Fruit fly (Drosophila melanogaster): ENCODE data around the gene CG17734.

The CG17734 gene

DNA sequence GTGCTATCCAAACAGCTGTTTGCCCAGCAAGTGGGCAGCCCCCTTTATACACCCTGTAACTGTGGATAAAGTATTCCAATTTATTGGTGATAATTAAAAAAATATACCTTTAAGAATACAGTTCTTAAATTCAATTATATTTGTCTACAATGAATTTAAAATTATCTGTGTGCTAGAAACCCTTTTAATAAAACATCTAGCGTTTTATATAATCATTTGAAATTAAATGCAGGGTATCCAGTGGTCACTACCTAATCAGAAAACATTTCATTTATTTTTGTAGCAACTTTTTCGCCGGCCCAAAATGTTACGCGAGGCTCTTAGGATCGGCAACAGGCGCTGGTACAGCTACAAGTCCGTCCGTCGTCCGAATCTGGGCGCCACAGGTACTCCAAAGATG, 17.3 kb downstream of the CG17734 start, which contains the start of gene CG17726 (continued):
- TF ChIP-seq CG9437 (GFP tag; optimal IDR thresholded peaks at IDR 0.05) (peak; percentile 93), ro (GFP tag; IDR thresholded peaks at IDR 0.05) (peak; percentile 95), Nf-YA (GFP tag; IDR thresholded peaks at IDR 0.05) (peak; percentile 96), CG7372 (GFP tag; IDR thresholded peaks at IDR 0.05) (peak; percentile 97), Lim3 (GFP tag; IDR thresholded peaks at IDR 0.05) (peak; percentile 92), Meics (GFP tag; optimal IDR thresholded peaks at IDR 0.05) (peak; percentile 96), scrt (GFP tag; optimal IDR thresholded peaks at IDR 0.05) (no peak), schlank (tag; optimal IDR thresholded peaks at IDR 0.05) (peak; percentile 88), CG11560 (tag; IDR thresholded peaks at IDR 0.05) (peak; percentile 88), ERR (GFP tag; optimal IDR thresholded peaks at IDR 0.05) (peak; percentile 63), Nf-YB (GFP tag; optimal IDR thresholded peaks at IDR 0.05) (peak; percentile 89), cato (GFP tag; optimal IDR thresholded peaks at IDR 0.05; ENCODE audit: borderline replicate concordance) (peak; percentile 94), sima (GFP tag; optimal IDR thresholded peaks at IDR 0.05) (peak; percentile 66), so (GFP tag; IDR thresholded peaks at IDR 0.05) (peak; percentile 99), slou (GFP tag; optimal IDR thresholded peaks at IDR 0.05) (peak; percentile 86), emc (GFP tag; optimal IDR thresholded peaks at IDR 0.05) (peak; percentile 54), CG7839 (tag; optimal IDR thresholded peaks at IDR 0.05) (peak; percentile 99), prd (optimal IDR thresholded peaks at IDR 0.05) (no peak), prd (GFP tag; IDR thresholded peaks at IDR 0.05) (peak; percentile 99), Max (GFP tag; optimal IDR thresholded peaks at IDR 0.05) (peak; percentile 94), maf-S (GFP tag; optimal IDR thresholded peaks at IDR 0.05) (peak; percentile 81), CG4707 (GFP tag; optimal IDR thresholded peaks at IDR 0.05) (peak; percentile 92), crol (GFP tag; IDR thresholded peaks at IDR 0.05) (peak; percentile 74), CG11247 (GFP tag; IDR thresholded peaks at IDR 0.05) (peak; percentile 96), otp (GFP tag; IDR thresholded peaks at IDR 0.05) (peak; percentile 98), NC2α (GFP tag; optimal IDR thresholded peaks at IDR 0.05) (peak; percentile 77), CG2678 (tag; optimal IDR thresholded peaks at IDR 0.05) (peak; percentile 98), H15 (GFP tag; IDR thresholded peaks at IDR 0.05) (peak; percentile 97), ara (GFP tag; IDR thresholded peaks at IDR 0.05) (peak; percentile 98), Sry-δ (GFP tag; optimal IDR thresholded peaks at IDR 0.05) (peak; percentile 45), Hey (tag; optimal IDR thresholded peaks at IDR 0.05) (no peak), CG7928 (GFP tag; optimal IDR thresholded peaks at IDR 0.05) (peak; percentile 65), nom (GFP tag; optimal IDR thresholded peaks at IDR 0.05) (peak; percentile 93), CG15696 (tag; optimal IDR thresholded peaks at IDR 0.05) (peak; percentile 96), MBD-R2 (GFP tag; IDR thresholded peaks at IDR 0.05) (peak; percentile 99), CG5245 (GFP tag; optimal IDR thresholded peaks at IDR 0.05) (peak; percentile 84), CG12744 (GFP tag; optimal IDR thresholded peaks at IDR 0.05) (peak; percentile 92), nerfin-2 (GFP tag; IDR thresholded peaks at IDR 0.05; ENCODE audit: partially characterized antibody) (no peak), CG14710 (tag; optimal IDR thresholded peaks at IDR 0.05) (peak; percentile 97), Sin3A (optimal IDR thresholded peaks at IDR 0.05) (no peak), CG15073 (GFP tag; optimal IDR thresholded peaks at IDR 0.05) (peak; percentile 71), gcm (GFP tag; optimal IDR thresholded peaks at IDR 0.05) (peak; percentile 98), gsb (GFP tag; IDR thresholded peaks at IDR 0.05) (peak; percentile 89), CG3726 (GFP tag; IDR thresholded peaks at IDR 0.05) (peak; percentile 95), Bteb2 (GFP tag; optimal IDR thresholded peaks at IDR 0.05) (peak; percentile 93), zfh1 (GFP tag; IDR thresholded peaks at IDR 0.05) (peak; percentile 98), Med (GFP tag) (peak; percentile 97), ci (GFP tag; IDR thresholded peaks at IDR 0.05) (peak; percentile 99), al (GFP tag; IDR thresholded peaks at IDR 0.05) (peak; percentile 95), CG13424 (tag; optimal IDR thresholded peaks at IDR 0.05) (peak; percentile 99), CG6813 (GFP tag; optimal IDR thresholded peaks at IDR 0.05) (peak; percentile 93), lov (optimal IDR thresholded peaks at IDR 0.05) (no peak), lov (GFP tag; IDR thresholded peaks at IDR 0.05) (peak; percentile 98)
